Worm (Caenorhabditis elegans) whole organism, L2 larva: ENCODE measurements around the gene C17C3.9.

Source experiments
- C34F6.9 ChIP-seq: fragments of 150-350 bp; optimal IDR thresholded peaks from 2 replicates; lab custom pipeline; 2014; ENCODE audit warnings: missing biosample characterization, missing genetic modification characterization
- F13H6.1 ChIP-seq: sonication (generic microtip); optimal IDR thresholded peaks from 2 replicates; lab custom pipeline; 2016; ENCODE audit warnings: missing genetic modification characterization, missing compliant biosample characterization
- R02D3.7 ChIP-seq: fragments of 150-350 bp; optimal IDR thresholded peaks from 2 replicates; lab custom pipeline; 2014; ENCODE audit warnings: missing biosample characterization, missing genetic modification characterization
- ZK546.5 ChIP-seq: sonication (generic microtip); optimal IDR thresholded peaks from 2 replicates; lab custom pipeline; 2017; ENCODE audit warnings: missing biosample characterization, missing genetic modification characterization
- alr-1 ChIP-seq: fragments of 150-350 bp; optimal IDR thresholded peaks from 2 replicates; lab custom pipeline; 2014; ENCODE audit warnings: missing biosample characterization, missing genetic modification characterization
- ama-1 ChIP-seq: fragments of 150-350 bp; optimal IDR thresholded peaks from 2 replicates; lab custom pipeline; 2018; ENCODE audit warnings: inconsistent platforms
- blmp-1 ChIP-seq: sonication (generic microtip); optimal IDR thresholded peaks from 2 replicates; lab custom pipeline; 2017; ENCODE audit warnings: missing genetic modification characterization, mild to moderate bottlenecking, missing compliant biosample characterization, antibody characterized with exemption, moderate library complexity; ENCODE audit not compliant: insufficient read depth
- ceh-16 ChIP-seq: fragments of 150-350 bp; optimal IDR thresholded peaks from 2 replicates; lab custom pipeline; 2014; ENCODE audit warnings: missing biosample characterization, missing genetic modification characterization
- ceh-82 ChIP-seq: fragments of 150-350 bp; optimal IDR thresholded peaks from 2 replicates; lab custom pipeline; 2014; ENCODE audit warnings: missing biosample characterization, missing genetic modification characterization
- crh-2 ChIP-seq: sonication (generic microtip); optimal IDR thresholded peaks from 2 replicates; lab custom pipeline; 2017; ENCODE audit warnings: missing biosample characterization, missing genetic modification characterization
- dmd-4 ChIP-seq: sonication (generic microtip); optimal IDR thresholded peaks from 2 replicates; lab custom pipeline; 2017; ENCODE audit warnings: missing biosample characterization, missing genetic modification characterization
- egl-27 ChIP-seq: sonication (generic microtip); optimal IDR thresholded peaks from 3 replicates; lab custom pipeline; 2017; ENCODE audit warnings: missing biosample characterization, missing genetic modification reagents, missing genetic modification characterization
- elt-1 ChIP-seq: fragments of 150-350 bp; optimal IDR thresholded peaks from 2 replicates; lab custom pipeline; 2014; ENCODE audit warnings: missing biosample characterization, missing genetic modification characterization
- elt-3 ChIP-seq: sonication (generic microtip); optimal IDR thresholded peaks from 2 replicates; lab custom pipeline; 2017; ENCODE audit warnings: missing biosample characterization, missing genetic modification characterization
- fos-1 ChIP-seq: fragments of 150-350 bp; optimal IDR thresholded peaks from 2 replicates; lab custom pipeline; 2014; ENCODE audit warnings: missing biosample characterization, missing genetic modification characterization
- gmeb-1 ChIP-seq: fragments of 150-350 bp; optimal IDR thresholded peaks from 2 replicates; lab custom pipeline; 2014; ENCODE audit warnings: missing biosample characterization, missing genetic modification characterization
- lin-39 ChIP-seq: fragments of 150-350 bp; optimal IDR thresholded peaks from 2 replicates; lab custom pipeline; 2014; ENCODE audit warnings: missing biosample characterization, missing genetic modification reagents, missing genetic modification characterization
- lsy-2 ChIP-seq, 2 experiments: fragments of 150-350 bp in 1 of 2; sonication (generic microtip) in 1 of 2; optimal IDR thresholded peaks; 2 replicates each; lab custom pipeline; 2014 to 2017; ENCODE audit warnings: missing biosample characterization in 2 of 2, missing genetic modification characterization in 2 of 2
- mbf-1 ChIP-seq: sonication (generic microtip); optimal IDR thresholded peaks from 2 replicates; lab custom pipeline; 2017; ENCODE audit warnings: missing biosample characterization, missing genetic modification characterization
- nhr-10 ChIP-seq: sonication (generic microtip); optimal IDR thresholded peaks from 2 replicates; lab custom pipeline; 2017; ENCODE audit warnings: missing biosample characterization, missing genetic modification characterization
- nhr-11 ChIP-seq: fragments of 150-350 bp; optimal IDR thresholded peaks from 2 replicates; lab custom pipeline; 2014; ENCODE audit warnings: missing biosample characterization, missing genetic modification characterization
- nhr-12 ChIP-seq: fragments of 150-350 bp; optimal IDR thresholded peaks from 2 replicates; lab custom pipeline; 2014; ENCODE audit warnings: missing biosample characterization, missing genetic modification characterization
- nhr-129 ChIP-seq: fragments of 150-350 bp; optimal IDR thresholded peaks from 2 replicates; lab custom pipeline; 2014; ENCODE audit warnings: missing biosample characterization, missing genetic modification characterization
- nhr-23 ChIP-seq: fragments of 150-350 bp; optimal IDR thresholded peaks from 2 replicates; lab custom pipeline; 2014; ENCODE audit warnings: missing biosample characterization, missing genetic modification reagents, missing genetic modification characterization
- nhr-237 ChIP-seq: fragments of 150-350 bp; optimal IDR thresholded peaks from 2 replicates; lab custom pipeline; 2014; ENCODE audit warnings: missing biosample characterization, missing genetic modification characterization
- peb-1 ChIP-seq: fragments of 150-350 bp; optimal IDR thresholded peaks from 2 replicates; lab custom pipeline; 2014; ENCODE audit warnings: missing biosample characterization, missing genetic modification characterization
- sem-4 ChIP-seq: fragments of 150-350 bp; optimal IDR thresholded peaks from 2 replicates; lab custom pipeline; 2014; ENCODE audit warnings: missing biosample characterization, missing genetic modification reagents, missing genetic modification characterization
- skn-1 ChIP-seq: sonication (generic microtip); optimal IDR thresholded peaks from 2 replicates; lab custom pipeline; 2017; ENCODE audit warnings: missing biosample characterization, missing genetic modification characterization
- sma-3 ChIP-seq: sonication (generic microtip); optimal IDR thresholded peaks from 2 replicates; lab custom pipeline; 2016; ENCODE audit warnings: missing genetic modification reagents, missing genetic modification characterization, missing compliant biosample characterization
- sma-9 ChIP-seq, 2 experiments: fragments of 150-350 bp in 1 of 2; sonication (generic microtip) in 1 of 2; optimal IDR thresholded peaks; 2 replicates each; lab custom pipeline; 2014 to 2016; ENCODE audit warnings: missing genetic modification characterization in 2 of 2, mild to moderate bottlenecking in 1 of 2, missing biosample characterization in 1 of 2, missing compliant biosample characterization in 1 of 2, missing genetic modification reagents in 1 of 2, moderate library complexity in 1 of 2
- snpc-4 ChIP-seq: fragments of 150-350 bp; optimal IDR thresholded peaks from 2 replicates; lab custom pipeline; 2014; ENCODE audit warnings: missing biosample characterization, missing genetic modification characterization
- unc-55 ChIP-seq: fragments of 150-350 bp; sonication (generic microtip); optimal IDR thresholded peaks from 3 replicates; lab custom pipeline; 2014; ENCODE audit warnings: missing biosample characterization, missing genetic modification reagents, missing genetic modification characterization
- ztf-4 ChIP-seq: fragments of 150-350 bp; optimal IDR thresholded peaks from 2 replicates; lab custom pipeline; 2014; ENCODE audit warnings: missing biosample characterization, missing genetic modification characterization

The C17C3.9 gene

DNA sequence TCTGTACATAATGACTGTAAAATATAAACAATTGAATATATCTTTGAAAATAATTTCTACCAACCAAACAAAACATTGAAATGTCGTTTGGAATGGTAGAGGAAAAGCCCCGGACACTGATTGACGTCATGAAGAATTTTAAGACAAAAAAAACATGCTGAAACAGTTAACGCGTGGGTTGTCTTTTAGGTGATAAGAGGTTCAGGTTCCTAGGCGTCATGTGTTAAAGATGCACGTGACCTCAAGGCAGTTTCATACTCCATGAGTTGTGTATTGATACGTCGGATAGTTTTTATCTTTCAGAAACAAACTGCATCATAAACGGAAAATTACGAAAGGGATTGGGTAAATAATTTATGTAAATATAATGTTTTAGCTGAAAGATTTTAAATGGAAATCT lies 25.1 kb upstream of the C17C3.9 start:
- TF ChIP-seq nhr-237 (no peak), elt-1 (tag; lab: Kevin White, UChicago) (no peak), crh-2 (peak; percentile 14), alr-1 (no peak), nhr-23 (tag; lab: Kevin White, UChicago) (no peak), ztf-4 (tag; lab: Kevin White, UChicago) (no peak), gmeb-1 (tag; lab: Kevin White, UChicago) (peak; percentile 38), sma-9 (GFP tag; optimal IDR thresholded peaks at IDR 0.05; lab: Kevin White, UChicago) (peak; percentile 60), sma-9 (tag; optimal IDR thresholded peaks at IDR 0.05; lab: Kevin White, UChicago) (no peak), nhr-129 (tag; lab: Kevin White, UChicago) (no peak)

DNA sequence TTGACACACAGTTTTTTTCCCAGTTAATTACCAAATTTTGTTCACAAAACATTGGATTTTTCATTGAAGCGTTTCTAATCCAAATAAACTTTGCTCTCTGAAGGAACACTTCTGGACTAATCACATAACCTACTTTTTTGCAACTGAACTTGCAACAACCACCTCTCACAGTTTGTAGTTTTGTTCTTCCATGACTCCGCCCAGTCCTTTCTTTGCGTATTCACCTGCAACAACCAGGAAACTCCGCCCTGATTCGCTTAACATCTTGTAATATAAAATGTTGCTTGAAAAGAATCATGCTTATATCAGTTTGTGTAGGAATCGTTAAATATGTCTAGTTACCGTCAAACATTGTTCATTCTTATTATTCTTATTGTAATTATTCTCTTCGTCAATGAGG lies 24.4 kb upstream of the C17C3.9 start, which contains the start of gene ins-11:
ins-11 (plus strand) TSS at position 301 of the 400 bp plus-strand sequence.
- no peak for TF ChIP-seq alr-1
- no peak for TF ChIP-seq F13H6.1 (tag; lab: Kevin White, UChicago)
- TF ChIP-seq R02D3.7 (tag; lab: Kevin White, UChicago), result no peak
- no peak for TF ChIP-seq skn-1
- no peak for TF ChIP-seq dmd-4 (tag; lab: Kevin White, UChicago)
- TF ChIP-seq ceh-16 (tag; lab: Kevin White, UChicago), result no peak
- TF ChIP-seq elt-3 (tag; lab: Kevin White, UChicago), result no peak
- no peak for TF ChIP-seq egl-27
- TF ChIP-seq nhr-12, result no peak
- TF ChIP-seq lsy-2 (tag; optimal IDR thresholded peaks at IDR 0.05; lab: Kevin White, UChicago), result no peak
- no peak for TF ChIP-seq peb-1 (tag; lab: Kevin White, UChicago)

- TF ChIP-seq lin-39 (tag; lab: Kevin White, UChicago) (no peak), gmeb-1 (tag; lab: Kevin White, UChicago) (no peak), peb-1 (tag; lab: Kevin White, UChicago) (no peak), unc-55 (GFP tag; lab: Kevin White, UChicago) (no peak), elt-3 (tag; lab: Kevin White, UChicago) (no peak), snpc-4 (tag; lab: Kevin White, UChicago) (no peak), fos-1 (no peak), ceh-16 (tag; lab: Kevin White, UChicago) (no peak), ceh-82 (tag; lab: Kevin White, UChicago) (no peak), nhr-12 (no peak), sma-3 (GFP tag; lab: Kevin White, UChicago) (no peak), blmp-1 (tag; lab: Kevin White, UChicago) (no peak), crh-2 (no peak), nhr-11 (tag; lab: Kevin White, UChicago) (no peak), ztf-4 (tag; lab: Kevin White, UChicago) (no peak), ama-1 (lab: Kevin White, UChicago) (no peak), mbf-1 (no peak), alr-1 (no peak)
Measured at ce11 chrII:5555522-5555921, 23.4 kb upstream of the C17C3.9 start.

ce11 chrII:5554788-5555187 lies 22.7 kb upstream of the C17C3.9 start:
- TF ChIP-seq sma-9 (GFP tag; optimal IDR thresholded peaks at IDR 0.05; lab: Kevin White, UChicago) (no peak), sma-9 (tag; optimal IDR thresholded peaks at IDR 0.05; lab: Kevin White, UChicago) (no peak), sma-3 (GFP tag; lab: Kevin White, UChicago) (no peak), snpc-4 (tag; lab: Kevin White, UChicago) (no peak), nhr-12 (no peak), ZK546.5 (no peak), gmeb-1 (tag; lab: Kevin White, UChicago) (no peak), nhr-11 (tag; lab: Kevin White, UChicago) (no peak)

ce11 chrII:5554317-5554716 lies 22.2 kb upstream of the C17C3.9 start, which contains the start of gene ins-12:
ins-12 (plus strand) TSS chrII:5554617.
- TF ChIP-seq C34F6.9 (tag; lab: Kevin White, UChicago) (no peak), nhr-129 (tag; lab: Kevin White, UChicago) (no peak), sem-4 (tag; lab: Kevin White, UChicago) (no peak), blmp-1 (tag; lab: Kevin White, UChicago) (no peak)
- TF ChIP-seq, all 48 proteins: peak for 0

ce11 chrII:5553531-5553930 lies 21.5 kb upstream of the C17C3.9 start:
- TF ChIP-seq F13H6.1 (tag; lab: Kevin White, UChicago), result no peak
- TF ChIP-seq nhr-10 (tag; lab: Kevin White, UChicago), result no peak
- peak; percentile 64 for TF ChIP-seq fos-1
- no peak for TF ChIP-seq blmp-1 (tag; lab: Kevin White, UChicago)
- TF ChIP-seq gmeb-1 (tag; lab: Kevin White, UChicago), result no peak
- TF ChIP-seq crh-2, result peak; percentile 19
- peak; percentile 59 for TF ChIP-seq sma-9 (GFP tag; optimal IDR thresholded peaks at IDR 0.05; lab: Kevin White, UChicago)
- no peak for TF ChIP-seq sma-9 (tag; optimal IDR thresholded peaks at IDR 0.05; lab: Kevin White, UChicago)
